Fruit fly (Drosophila melanogaster) whole organism, embryonic: ENCODE measurements around the gene CG6983.

Experiments used
- Adf1 ChIP-seq: fragments of 200-800 bp; sonication (Bioruptor generic); IDR thresholded peaks from 2 replicates; pipeline ENCODE4 v1.3.6; 2022; ENCODE audit warnings: missing biosample characterization, missing genetic modification characterization
- Atf-2 ChIP-seq: fragments of 200-800 bp; sonication (Bioruptor generic); optimal IDR thresholded peaks from 2 replicates; lab custom pipeline; 2016; ENCODE audit warnings: missing biosample characterization, missing genetic modification characterization
- Bdp1 ChIP-seq: fragments of 200-800 bp; sonication (Bioruptor generic); optimal IDR thresholded peaks from 3 replicates; lab custom pipeline; 2016; ENCODE audit warnings: missing biosample characterization, missing genetic modification characterization
- BtbVII ChIP-seq: fragments of 200-800 bp; sonication (Bioruptor generic); optimal IDR thresholded peaks from 3 replicates; lab custom pipeline; 2017; ENCODE audit warnings: missing biosample characterization, mild to moderate bottlenecking, missing genetic modification characterization
- CG10543 ChIP-seq: fragments of 200-800 bp; sonication (Bioruptor generic); optimal IDR thresholded peaks from 3 replicates; lab custom pipeline; 2017; ENCODE audit warnings: missing biosample characterization, mild to moderate bottlenecking, missing genetic modification characterization, moderate library complexity
- CG14710 ChIP-seq: fragments of 200-800 bp; sonication (Bioruptor generic); optimal IDR thresholded peaks from 3 replicates; lab custom pipeline; 2019; ENCODE audit warnings: missing biosample characterization, mild to moderate bottlenecking, missing genetic modification characterization, moderate library complexity
- CG17385 ChIP-seq: fragments of 200-800 bp; sonication (Bioruptor generic); optimal IDR thresholded peaks from 3 replicates; lab custom pipeline; 2018; ENCODE audit warnings: missing biosample characterization, mild to moderate bottlenecking, missing genetic modification characterization
- CG33213 ChIP-seq: fragments of 200-800 bp; sonication (Bioruptor generic); optimal IDR thresholded peaks from 3 replicates; lab custom pipeline; 2016; ENCODE audit warnings: missing biosample characterization, missing genetic modification characterization
- CG6175 ChIP-seq: fragments of 200-800 bp; sonication (Bioruptor generic); IDR thresholded peaks from 3 replicates; pipeline ENCODE4 v1.3.6; 2022; ENCODE audit warnings: missing biosample characterization, missing genetic modification characterization
- CG6272 ChIP-seq: fragments of 200-800 bp; sonication (Bioruptor generic); IDR thresholded peaks from 2 replicates; pipeline ENCODE4 v1.3.6; 2022; ENCODE audit warnings: missing biosample characterization, missing genetic modification characterization
- CG9876 ChIP-seq: fragments of 200-800 bp; sonication (Bioruptor generic); optimal IDR thresholded peaks from 2 replicates; lab custom pipeline; 2016; ENCODE audit warnings: missing biosample characterization, missing genetic modification characterization
- Deaf1 ChIP-seq: fragments of 200-800 bp; optimal IDR thresholded peaks from 3 replicates; lab custom pipeline; 2019; ENCODE audit warnings: missing biosample characterization, mild to moderate bottlenecking, missing genetic modification characterization, moderate library complexity
- Drgx ChIP-seq: fragments of 200-800 bp; sonication (Bioruptor generic); IDR thresholded peaks from 2 replicates; pipeline ENCODE4 v1.3.6; 2022; ENCODE audit warnings: missing biosample characterization, missing genetic modification characterization
- Ets65A ChIP-seq: fragments of 200-800 bp; sonication (Bioruptor generic); peaks from one replicate; lab custom pipeline; 2016; ENCODE audit warnings: missing biosample characterization, missing genetic modification characterization
- Hr3 ChIP-seq: fragments of 200-800 bp; sonication (Bioruptor generic); optimal IDR thresholded peaks from 3 replicates; lab custom pipeline; 2016; ENCODE audit warnings: missing biosample characterization, missing genetic modification characterization
- Hr78 ChIP-seq, 2 experiments: fragments of 200-800 bp in 1 of 2; fragments of >200 bp in 1 of 2; sonication (Bioruptor generic) in 1 of 2; optimal IDR thresholded peaks; 2 replicates each; lab custom pipeline; 2017 to 2019; ENCODE audit warnings: missing biosample characterization in 2 of 2, missing genetic modification characterization in 2 of 2, mild to moderate bottlenecking in 1 of 2, moderate library complexity in 1 of 2
- Lim3 ChIP-seq: fragments of 200-800 bp; sonication (Bioruptor generic); IDR thresholded peaks from 2 replicates; pipeline ENCODE4 v1.3.6; 2022; ENCODE audit warnings: missing biosample characterization, missing genetic modification characterization
- Optix ChIP-seq: fragments of 200-800 bp; sonication (Bioruptor generic); IDR thresholded peaks from 3 replicates; pipeline ENCODE4 v1.3.6; 2022; ENCODE audit warnings: missing biosample characterization, missing genetic modification characterization
- Ptx1 ChIP-seq: fragments of 200-800 bp; sonication (Bioruptor generic); IDR thresholded peaks from 2 replicates; pipeline ENCODE4 v1.3.6; 2022; ENCODE audit warnings: missing biosample characterization, missing genetic modification characterization
- Rfx ChIP-seq: fragments of 200-800 bp; sonication (Bioruptor generic); IDR thresholded peaks from 2 replicates; pipeline ENCODE4 v1.3.6; 2022; ENCODE audit warnings: missing biosample characterization, missing genetic modification characterization
- Usf ChIP-seq: fragments of 200-800 bp; sonication (Bioruptor generic); optimal IDR thresholded peaks from 2 replicates; lab custom pipeline; 2017; ENCODE audit warnings: missing genotype, missing biosample characterization, missing genetic modification characterization
- ara ChIP-seq: fragments of 200-800 bp; sonication (Bioruptor generic); IDR thresholded peaks from 2 replicates; pipeline ENCODE4 v1.3.6; 2022; ENCODE audit warnings: missing biosample characterization, missing genetic modification characterization
- cato ChIP-seq: fragments of 200-800 bp; sonication (Bioruptor generic); optimal IDR thresholded peaks from 2 replicates; lab custom pipeline; 2016; ENCODE audit warnings: missing biosample characterization, missing genetic modification characterization, borderline replicate concordance
- chinmo ChIP-seq: fragments of 200-800 bp; sonication (Bioruptor generic); IDR thresholded peaks from 4 replicates; pipeline ENCODE4 v1.3.6; 2022; ENCODE audit warnings: missing biosample characterization, missing genetic modification characterization; ENCODE audit not compliant: partially characterized antibody
- crol ChIP-seq: fragments of 200-800 bp; sonication (Bioruptor generic); IDR thresholded peaks from 2 replicates; pipeline ENCODE4 v1.3.6; 2022; ENCODE audit warnings: missing biosample characterization, missing genetic modification characterization
- da ChIP-seq: fragments of 200-800 bp; sonication (Bioruptor generic); optimal IDR thresholded peaks from 2 replicates; lab custom pipeline; 2016; ENCODE audit warnings: missing biosample characterization, missing genetic modification characterization
- fd96Cb ChIP-seq: fragments of 200-800 bp; sonication (Bioruptor generic); optimal IDR thresholded peaks from 2 replicates; lab custom pipeline; 2018; ENCODE audit warnings: missing biosample characterization, mild to moderate bottlenecking, missing genetic modification characterization, moderate library complexity
- gsb-n ChIP-seq: fragments of 200-800 bp; sonication (Bioruptor generic); optimal IDR thresholded peaks from 3 replicates; lab custom pipeline; 2018; ENCODE audit warnings: missing biosample characterization, mild to moderate bottlenecking, missing genetic modification characterization
- hkb ChIP-seq, 2 experiments: fragments of 200-800 bp in 1 of 2; fragments of >200 bp in 1 of 2; sonication (Bioruptor generic) in 1 of 2; IDR thresholded peaks in 1 of 2; optimal IDR thresholded peaks in 1 of 2; 2 replicates each; pipeline versions ENCODE4 v1.3.6 to Lab custom; 2017 to 2022; ENCODE audit warnings: missing biosample characterization in 1 of 2, missing genetic modification characterization in 1 of 2
- kni ChIP-seq: fragments of 200-800 bp; sonication (Bioruptor generic); optimal IDR thresholded peaks from 3 replicates; lab custom pipeline; 2017; ENCODE audit warnings: mild to moderate bottlenecking, missing biosample characterization, missing genetic modification reagents, missing genetic modification characterization
- luna ChIP-seq: fragments of 200-800 bp; sonication (Bioruptor generic); optimal IDR thresholded peaks from 2 replicates; lab custom pipeline; 2016; ENCODE audit warnings: missing biosample characterization, missing genetic modification characterization
- maf-S ChIP-seq: fragments of 200-800 bp; sonication (Bioruptor generic); optimal IDR thresholded peaks from 2 replicates; lab custom pipeline; 2016; ENCODE audit warnings: missing biosample characterization, missing genetic modification characterization
- mirr ChIP-seq: fragments of 200-800 bp; sonication (Bioruptor generic); optimal IDR thresholded peaks from 3 replicates; lab custom pipeline; 2018; ENCODE audit warnings: missing biosample characterization, mild to moderate bottlenecking, missing genetic modification characterization
- nom ChIP-seq: fragments of 200-800 bp; sonication (Bioruptor generic); optimal IDR thresholded peaks from 2 replicates; lab custom pipeline; 2017; ENCODE audit warnings: missing biosample characterization, missing genetic modification characterization, mild to moderate bottlenecking, moderate library complexity, missing genetic modification reagents
- oc ChIP-seq: fragments of 200-800 bp; sonication (Bioruptor generic); optimal IDR thresholded peaks from 2 replicates; lab custom pipeline; 2018; ENCODE audit warnings: missing biosample characterization, mild to moderate bottlenecking, missing genetic modification characterization, moderate library complexity
- org-1 ChIP-seq: fragments of 200-800 bp; sonication (Bioruptor generic); optimal IDR thresholded peaks from 2 replicates; lab custom pipeline; 2017; ENCODE audit warnings: missing biosample characterization, missing genetic modification characterization
- peb ChIP-seq: fragments of 200-800 bp; sonication (Bioruptor generic); IDR thresholded peaks from 2 replicates; pipeline ENCODE4 v1.3.6; 2022; ENCODE audit warnings: missing biosample characterization, missing genetic modification characterization
- row ChIP-seq: fragments of 200-800 bp; sonication (Bioruptor generic); IDR thresholded peaks from 3 replicates; pipeline ENCODE4 v1.3.6; 2022; ENCODE audit warnings: missing biosample characterization, missing genetic modification characterization
- sd ChIP-seq: fragments of 200-800 bp; sonication (Bioruptor generic); optimal IDR thresholded peaks from 3 replicates; lab custom pipeline; 2018; ENCODE audit warnings: missing biosample characterization, mild to moderate bottlenecking, missing genetic modification characterization, moderate library complexity
- slbo ChIP-seq: fragments of 200-800 bp; sonication (Bioruptor generic); IDR thresholded peaks from 2 replicates; pipeline ENCODE4 v1.3.6; 2022; ENCODE audit warnings: missing biosample characterization, missing genetic modification characterization
- sob ChIP-seq: fragments of 200-800 bp; sonication (Bioruptor generic); IDR thresholded peaks from 2 replicates; pipeline ENCODE4 v1.3.6; 2022; ENCODE audit warnings: missing biosample characterization, missing genetic modification characterization
- trh ChIP-seq: fragments of 200-800 bp; sonication (Bioruptor generic); optimal IDR thresholded peaks from 2 replicates; lab custom pipeline; 2016; ENCODE audit warnings: missing biosample characterization, missing genetic modification characterization
- unc-4 ChIP-seq: fragments of 200-800 bp; sonication (Bioruptor generic); IDR thresholded peaks from 2 replicates; pipeline ENCODE4 v1.3.6; 2022; ENCODE audit warnings: missing biosample characterization, missing genetic modification characterization; ENCODE audit not compliant: partially characterized antibody

Gene CG6983

dm6 chr3L:8421808-8422586 lies 27.2 kb downstream of the CG6983 start, which contains the start of gene CG32354 (continued):
- TF ChIP-seq CG6272, result no peak
- TF ChIP-seq Drgx (GFP tag; lab: Robert Waterston, UW), result 0 out of 2 replicates have a peak, but pooled peaks have one; percentile 6
- no peak for TF ChIP-seq ara (GFP tag; lab: Robert Waterston, UW)
- TF ChIP-seq fd96Cb (tag; lab: Kevin White, UChicago), result no peak
- TF ChIP-seq peb (GFP tag; lab: Robert Waterston, UW), result no peak
- peak; percentile 53 for TF ChIP-seq nom
- peak; percentile 59 for TF ChIP-seq Adf1
- TF ChIP-seq Lim3 (GFP tag; lab: Robert Waterston, UW), result no peak
- TF ChIP-seq Hr3 (GFP tag; lab: Kevin White, UChicago), result no peak

- TF ChIP-seq Ets65A (GFP tag; lab: Kevin White, UChicago) (peak; percentile 27), CG17385 (GFP tag; lab: Kevin White, UChicago) (peak; percentile 65), Hr78 (GFP tag; optimal IDR thresholded peaks at IDR 0.05; lab: Kevin White, UChicago) (peak in 1 of 2 experiments; percentile 90), CG33213 (GFP tag; lab: Kevin White, UChicago) (no peak)
- TF ChIP-seq, all 482 proteins: peak for 3
Observed at dm6 chr3L:8421361-8421760, 27.8 kb downstream of the CG6983 start.

dm6 chr3L:8419622-8420176 lies 29.5 kb downstream of the CG6983 start:
- 0 out of 4 replicates have a peak, but pooled peaks have one; percentile 28 for TF ChIP-seq chinmo (GFP tag; lab: Robert Waterston, UW)
- no peak for TF ChIP-seq CG14710 (tag; lab: Kevin White, UChicago)
- peak; percentile 16 for TF ChIP-seq sd (tag; lab: Kevin White, UChicago)
- no peak for TF ChIP-seq slbo (GFP tag; lab: Robert Waterston, UW)
- no peak for TF ChIP-seq Ptx1 (GFP tag; lab: Robert Waterston, UW)
- TF ChIP-seq gsb-n (tag; lab: Kevin White, UChicago), result no peak
- peak; percentile 16 for TF ChIP-seq CG10543 (GFP tag; lab: Kevin White, UChicago)
- no peak for TF ChIP-seq CG9876 (GFP tag; lab: Kevin White, UChicago)
- no peak for TF ChIP-seq trh (GFP tag; lab: Kevin White, UChicago)
- no peak for TF ChIP-seq hkb (optimal IDR thresholded peaks at IDR 0.05; lab: Kevin White, UChicago)
- TF ChIP-seq hkb (GFP tag; IDR thresholded peaks at IDR 0.05; lab: Robert Waterston, UW), result no peak
- TF ChIP-seq Drgx (GFP tag; lab: Robert Waterston, UW), result 0 out of 2 replicates have a peak, but pooled peaks have one; percentile 7
- TF ChIP-seq kni (GFP tag; lab: Kevin White, UChicago), result peak; percentile 29
- peak; percentile 37; the same call in 1 of the 3 replicates for TF ChIP-seq CG6175
- TF ChIP-seq Atf-2 (GFP tag; lab: Kevin White, UChicago), result no peak
- no peak for TF ChIP-seq Bdp1 (GFP tag; lab: Kevin White, UChicago)
- no peak for TF ChIP-seq cato (GFP tag; lab: Kevin White, UChicago)
- no peak for TF ChIP-seq unc-4 (GFP tag; lab: Robert Waterston, UW)
- TF ChIP-seq org-1 (GFP tag; lab: Kevin White, UChicago), result no peak
- no peak for TF ChIP-seq maf-S (GFP tag; lab: Kevin White, UChicago)
- no peak for TF ChIP-seq luna (GFP tag; lab: Kevin White, UChicago)
- TF ChIP-seq row (GFP tag; lab: Robert Waterston, UW), result no peak
- TF ChIP-seq Usf (GFP tag; lab: Kevin White, UChicago), result no peak
- no peak for TF ChIP-seq BtbVII (GFP tag; lab: Kevin White, UChicago)
- TF ChIP-seq da (GFP tag; lab: Kevin White, UChicago), result no peak
- peak; percentile 85 for TF ChIP-seq Deaf1
- TF ChIP-seq Optix (GFP tag; lab: Robert Waterston, UW), result no peak
- peak; percentile 90 for TF ChIP-seq crol
- TF ChIP-seq Rfx (GFP tag; lab: Robert Waterston, UW), result no peak
- peak; percentile 13 for TF ChIP-seq mirr (GFP tag; lab: Kevin White, UChicago)
- TF ChIP-seq oc (tag; lab: Kevin White, UChicago), result no peak
- TF ChIP-seq sob (GFP tag; lab: Robert Waterston, UW), result no peak
- peak in 1 of 2 experiments; percentile 98 for TF ChIP-seq Hr78 (GFP tag; optimal IDR thresholded peaks at IDR 0.05; lab: Kevin White, UChicago)
